Worm (Caenorhabditis elegans): ENCODE data around the gene fbxa-80.

ce11 chrIII:1323555-1323954, 8.5 kb upstream of the fbxa-80 start:
- TF ChIP-seq flt-1 (GFP tag; IDR thresholded peaks at IDR 0.05) = no peak
- TF ChIP-seq T22C8.4 (GFP tag; IDR thresholded peaks at IDR 0.05) = no peak
- TF ChIP-seq klf-2 (GFP tag; conservative IDR thresholded peaks at IDR 0.05) = no peak
